Worm (Caenorhabditis elegans) whole organism, L1 larva: ENCODE data around the gene txbp-3.

Experiments
- C04F5.9 ChIP-seq: sonication (generic microtip); optimal IDR thresholded peaks from 2 replicates; lab custom pipeline; 2016; ENCODE audit warnings: missing genetic modification characterization, missing compliant biosample characterization
- C34B4.2 ChIP-seq: sonication (generic microtip); optimal IDR thresholded peaks from 2 replicates; lab custom pipeline; 2017; ENCODE audit warnings: mild to moderate bottlenecking, missing genetic modification characterization, missing compliant biosample characterization
- aha-1 ChIP-seq: fragments of 150-350 bp; optimal IDR thresholded peaks from 2 replicates; lab custom pipeline; 2014; ENCODE audit warnings: missing biosample characterization, missing genetic modification characterization
- ceh-88 ChIP-seq: fragments of 200-800 bp; sonication (Bioruptor generic); IDR thresholded peaks from 2 replicates; pipeline ENCODE4 v1.3.6; 2022; ENCODE audit warnings: missing genetic modification characterization, missing compliant biosample characterization
- ceh-90 ChIP-seq: sonication (generic microtip); optimal IDR thresholded peaks from 2 replicates; lab custom pipeline; 2016; ENCODE audit warnings: missing genetic modification characterization, missing compliant biosample characterization
- dpl-1 ChIP-seq, 3 experiments: fragments of 150-350 bp in 2 of 3; sonication (generic microtip) in 1 of 3; optimal IDR thresholded peaks; 2 replicates each; lab custom pipeline; 2014 to 2017; ENCODE audit warnings: missing biosample characterization in 3 of 3, missing genetic modification characterization in 3 of 3, missing genetic modification reagents in 3 of 3
- efl-1 ChIP-seq, 4 experiments: fragments of 150-350 bp; optimal IDR thresholded peaks in 3 of 4; peaks in 1 of 4; 1 replicate in 1 of 4; 2 replicates in 3 of 4; lab custom pipeline; 2014; ENCODE audit warnings: missing biosample characterization in 2 of 4, missing genetic modification characterization in 2 of 4, missing genetic modification reagents in 2 of 4
- efl-3 ChIP-seq: fragments of 200-800 bp; sonication (Bioruptor generic); optimal IDR thresholded peaks from 2 replicates; lab custom pipeline; 2018; ENCODE audit warnings: mild to moderate bottlenecking, missing genetic modification characterization, missing compliant biosample characterization
- egl-13 ChIP-seq: sonication (generic microtip); optimal IDR thresholded peaks from 2 replicates; lab custom pipeline; 2016; ENCODE audit warnings: missing genotype, missing genetic modification reagents, missing genetic modification characterization, missing compliant biosample characterization
- fkh-10 ChIP-seq: sonication (generic microtip); optimal IDR thresholded peaks from 2 replicates; lab custom pipeline; 2017; ENCODE audit warnings: missing biosample characterization, missing genetic modification reagents, missing genetic modification characterization
- fkh-8 ChIP-seq: sonication (generic microtip); optimal IDR thresholded peaks from 2 replicates; lab custom pipeline; 2016; ENCODE audit warnings: mild to moderate bottlenecking, missing genetic modification characterization, missing compliant biosample characterization
- fos-1 ChIP-seq: fragments of 150-350 bp; optimal IDR thresholded peaks from 2 replicates; lab custom pipeline; 2014; ENCODE audit warnings: missing biosample characterization, missing genetic modification characterization
- grh-1 ChIP-seq: fragments of 200-800 bp; sonication (Bioruptor generic); IDR thresholded peaks from 2 replicates; pipeline ENCODE4 v1.3.6; 2022; ENCODE audit warnings: missing genetic modification reagents, missing genetic modification characterization, missing compliant biosample characterization
- irx-1 ChIP-seq: sonication (generic microtip); optimal IDR thresholded peaks from 2 replicates; lab custom pipeline; 2016; ENCODE audit warnings: missing genetic modification characterization, missing compliant biosample characterization
- isw-1 ChIP-seq: fragments of 200-800 bp; sonication (Bioruptor generic); IDR thresholded peaks from 2 replicates; pipeline ENCODE4 v1.3.6; 2022; ENCODE audit warnings: missing genetic modification characterization, missing compliant biosample characterization
- jun-1 ChIP-seq: fragments of 150-350 bp; optimal IDR thresholded peaks from 2 replicates; lab custom pipeline; 2014; ENCODE audit warnings: missing biosample characterization, missing genetic modification reagents, missing genetic modification characterization
- lin-13 ChIP-seq: fragments of 150-350 bp; optimal IDR thresholded peaks from 2 replicates; lab custom pipeline; 2014; ENCODE audit warnings: missing biosample characterization, missing genetic modification reagents, missing genetic modification characterization
- lin-14 ChIP-seq: fragments of 200-800 bp; sonication (Bioruptor generic); optimal IDR thresholded peaks from 2 replicates; lab custom pipeline; 2018; ENCODE audit warnings: mild to moderate bottlenecking, missing genetic modification characterization, moderate library complexity, missing compliant biosample characterization
- lin-15B ChIP-seq: fragments of 150-350 bp; sonication (generic microtip); optimal IDR thresholded peaks from 3 replicates; lab custom pipeline; 2014; ENCODE audit warnings: missing biosample characterization, missing genetic modification characterization
- lin-35 ChIP-seq, 2 experiments: fragments of 150-350 bp; optimal IDR thresholded peaks; 2 replicates each; lab custom pipeline; 2014; ENCODE audit warnings: missing biosample characterization in 2 of 2, missing genetic modification characterization in 2 of 2, missing genetic modification reagents in 2 of 2
- lin-39 ChIP-seq: fragments of 150-350 bp; optimal IDR thresholded peaks from 2 replicates; lab custom pipeline; 2014; ENCODE audit warnings: missing biosample characterization, missing genetic modification reagents, missing genetic modification characterization
- lir-3 ChIP-seq: sonication (generic microtip); optimal IDR thresholded peaks from 2 replicates; lab custom pipeline; 2016; ENCODE audit warnings: mild to moderate bottlenecking, missing genetic modification characterization, moderate library complexity, missing compliant biosample characterization; ENCODE audit not compliant: poor library complexity
- lsy-2 ChIP-seq, 2 experiments: fragments of 150-350 bp; optimal IDR thresholded peaks; 2 replicates each; lab custom pipeline; 2014; ENCODE audit warnings: missing biosample characterization in 2 of 2, missing genetic modification characterization in 2 of 2
- mab-9 ChIP-seq: fragments of 200-800 bp; sonication (Bioruptor generic); IDR thresholded peaks from 2 replicates; pipeline ENCODE4 v1.3.6; 2022; ENCODE audit warnings: missing genetic modification reagents, missing genetic modification characterization, missing compliant biosample characterization
- mep-1 ChIP-seq: fragments of 150-350 bp; optimal IDR thresholded peaks from 2 replicates; lab custom pipeline; 2014; ENCODE audit warnings: missing biosample characterization, missing genetic modification characterization
- nhr-11 ChIP-seq: fragments of 150-350 bp; optimal IDR thresholded peaks from 2 replicates; lab custom pipeline; 2014; ENCODE audit warnings: missing biosample characterization, missing genetic modification characterization
- nhr-12 ChIP-seq: sonication (generic microtip); optimal IDR thresholded peaks from 2 replicates; lab custom pipeline; 2017; ENCODE audit warnings: missing biosample characterization, missing genetic modification characterization
- nhr-237 ChIP-seq: fragments of 150-350 bp; optimal IDR thresholded peaks from 2 replicates; lab custom pipeline; 2014; ENCODE audit warnings: missing biosample characterization, missing genetic modification characterization
- nhr-47 ChIP-seq: sonication (generic microtip); optimal IDR thresholded peaks from 2 replicates; lab custom pipeline; 2016; ENCODE audit warnings: mild to moderate bottlenecking, missing genetic modification characterization, moderate library complexity, missing compliant biosample characterization
- nhr-76 ChIP-seq: sonication (generic microtip); optimal IDR thresholded peaks from 2 replicates; lab custom pipeline; 2017; ENCODE audit warnings: missing biosample characterization, missing genetic modification characterization
- nhr-85 ChIP-seq: sonication (generic microtip); peaks from one replicate; lab custom pipeline; 2016; ENCODE audit warnings: missing genetic modification characterization, inconsistent platforms, missing compliant biosample characterization
- nhr-90 ChIP-seq: sonication (generic microtip); optimal IDR thresholded peaks from 2 replicates; lab custom pipeline; 2016; ENCODE audit warnings: mild to moderate bottlenecking, missing genetic modification characterization, missing compliant biosample characterization; ENCODE audit not compliant: poor library complexity
- pqm-1 ChIP-seq: sonication (generic microtip); optimal IDR thresholded peaks from 3 replicates; lab custom pipeline; 2017; ENCODE audit warnings: missing biosample characterization, missing genetic modification characterization
- rnt-1 ChIP-seq: sonication (generic microtip); optimal IDR thresholded peaks from 2 replicates; lab custom pipeline; 2016; ENCODE audit warnings: mild to moderate bottlenecking, missing genetic modification characterization, moderate library complexity, missing compliant biosample characterization
- sup-37 ChIP-seq: fragments of 200-800 bp; sonication (Bioruptor generic); optimal IDR thresholded peaks from 2 replicates; lab custom pipeline; 2018; ENCODE audit warnings: mild to moderate bottlenecking, missing genetic modification characterization, missing compliant biosample characterization
- swsn-7 ChIP-seq: sonication (generic microtip); optimal IDR thresholded peaks from 2 replicates; lab custom pipeline; 2016; ENCODE audit warnings: missing genetic modification characterization, missing compliant biosample characterization
- unc-62 ChIP-seq: fragments of 150-350 bp; optimal IDR thresholded peaks from 2 replicates; lab custom pipeline; 2014; ENCODE audit warnings: missing biosample characterization, missing genetic modification reagents, missing genetic modification characterization
- unc-86 ChIP-seq: sonication (generic microtip); optimal IDR thresholded peaks from 2 replicates; lab custom pipeline; 2016; ENCODE audit warnings: missing genetic modification characterization, missing compliant biosample characterization
- vab-15 ChIP-seq: sonication (generic microtip); optimal IDR thresholded peaks from 2 replicates; lab custom pipeline; 2017; ENCODE audit warnings: missing genotype, mild to moderate bottlenecking, missing genetic modification characterization, missing compliant biosample characterization
- zag-1 ChIP-seq: fragments of 150-350 bp; optimal IDR thresholded peaks from 2 replicates; lab custom pipeline; 2014; ENCODE audit warnings: missing biosample characterization, missing genetic modification characterization
- ztf-4 ChIP-seq: fragments of 150-350 bp; optimal IDR thresholded peaks from 2 replicates; lab custom pipeline; 2014; ENCODE audit warnings: missing biosample characterization, missing genetic modification characterization

The txbp-3 gene

DNA sequence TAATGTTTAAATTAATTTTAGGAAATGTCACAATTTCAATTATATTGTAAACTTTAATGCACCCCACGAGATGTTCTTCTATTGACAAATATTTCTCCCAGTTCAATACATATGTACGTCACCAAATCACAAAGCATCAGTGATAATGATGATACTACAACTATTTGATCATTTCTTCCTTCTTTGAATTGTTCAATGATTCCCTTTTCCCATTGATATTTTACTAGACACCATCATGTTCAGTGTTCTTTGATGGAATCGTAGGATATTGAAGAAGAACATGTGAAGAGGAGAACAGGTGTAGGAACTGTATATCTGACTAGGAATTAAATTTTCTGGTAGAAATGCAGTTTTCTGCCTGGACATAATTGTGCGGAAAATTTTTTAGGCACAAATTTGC lies 42.2 kb upstream of the txbp-3 start (continued):
- TF ChIP-seq lin-13 (GFP tag; lab: Kevin White, UChicago), result no peak
- TF ChIP-seq, all 84 proteins: peak for 9

- TF ChIP-seq nhr-76 (tag; lab: Kevin White, UChicago) (no peak), zag-1 (tag; lab: Kevin White, UChicago) (no peak), efl-3 (no peak), unc-86 (tag; lab: Kevin White, UChicago) (peak; percentile 15), fos-1 (tag; lab: Kevin White, UChicago) (no peak), aha-1 (tag; lab: Kevin White, UChicago) (no peak), nhr-90 (tag; lab: Kevin White, UChicago) (no peak), nhr-47 (tag; lab: Kevin White, UChicago) (no peak), nhr-237 (no peak), lin-15B (tag; lab: Kevin White, UChicago) (no peak), dpl-1 (GFP tag; optimal IDR thresholded peaks at IDR 0.05; lab: Kevin White, UChicago) (no peak), efl-1 (optimal IDR thresholded peaks at IDR 0.05; lab: Kevin White, UChicago) (no peak), efl-1 (GFP tag; optimal IDR thresholded peaks at IDR 0.05 in 1 of 2; lab: Kevin White, UChicago) (peak in 1 of 2 experiments; percentile 19), C34B4.2 (no peak), rnt-1 (tag; lab: Kevin White, UChicago) (no peak), lin-14 (GFP tag; lab: Kevin White, UChicago) (peak; percentile 11), swsn-7 (tag; lab: Kevin White, UChicago) (no peak), nhr-11 (tag; lab: Kevin White, UChicago) (no peak), fkh-8 (tag; lab: Kevin White, UChicago) (no peak), pqm-1 (no peak), irx-1 (tag; lab: Kevin White, UChicago) (no peak)
- TF ChIP-seq, all 84 proteins: peak for 3
Measured at ce11 chrIII:5085529-5085928, 38.3 kb upstream of the txbp-3 start, which contains the start of gene cah-1. cah-1 (minus strand) TSS chrIII:5085629.

DNA sequence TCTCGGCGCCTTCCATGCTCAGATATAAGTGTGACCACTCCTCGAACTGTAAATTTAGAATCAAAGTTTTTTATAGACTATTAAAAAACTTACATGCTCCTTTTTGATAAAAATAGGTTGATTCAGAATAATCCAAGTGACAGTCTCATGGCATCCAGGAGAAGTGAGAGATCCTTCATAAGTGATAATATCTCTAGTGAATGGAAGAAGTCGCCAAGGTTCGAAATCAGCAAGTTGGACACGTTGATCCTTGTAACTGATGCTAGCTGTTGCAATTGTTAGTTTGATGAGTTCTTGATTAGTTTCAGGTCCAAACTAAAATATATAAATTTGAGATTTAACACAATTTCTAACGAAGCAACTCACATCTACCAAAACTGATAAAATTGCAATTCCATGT lies 36.0 kb upstream of the txbp-3 start:
- no peak for TF ChIP-seq efl-3
- TF ChIP-seq fkh-10 (GFP tag; lab: Kevin White, UChicago), result no peak
- TF ChIP-seq egl-13 (tag; lab: Kevin White, UChicago), result no peak
- peak; percentile 44 for TF ChIP-seq nhr-85 (tag; lab: Kevin White, UChicago)
- TF ChIP-seq efl-1 (optimal IDR thresholded peaks at IDR 0.05; lab: Kevin White, UChicago), result no peak
- TF ChIP-seq efl-1 (GFP tag; optimal IDR thresholded peaks at IDR 0.05 in 1 of 2; lab: Kevin White, UChicago), result peak in 1 of 2 experiments; percentile 42
- TF ChIP-seq ceh-90 (tag; lab: Kevin White, UChicago), result no peak
- TF ChIP-seq lin-35 (GFP tag; optimal IDR thresholded peaks at IDR 0.05; lab: Kevin White, UChicago), result no peak
- TF ChIP-seq vab-15, result no peak

- no peak for TF ChIP-seq sup-37 (GFP tag; lab: Kevin White, UChicago)
Measured at ce11 chrIII:5081573-5081823, 34.2 kb upstream of the txbp-3 start, which contains the start of gene cox-6A. cox-6A (plus strand) TSS chrIII:5081724.

ce11 chrIII:5080700-5081572 lies 33.7 kb upstream of the txbp-3 start:
- peak; percentile 68 for TF ChIP-seq lin-39 (tag; lab: Kevin White, UChicago)
- TF ChIP-seq C04F5.9, result peak; percentile 58
- TF ChIP-seq lir-3, result peak; percentile 72
- TF ChIP-seq aha-1 (tag; lab: Kevin White, UChicago), result peak; percentile 41
- TF ChIP-seq nhr-12 (tag; lab: Kevin White, UChicago), result no peak
- peak; percentile 57 for TF ChIP-seq lin-13 (GFP tag; lab: Kevin White, UChicago)
- TF ChIP-seq lsy-2 (tag; optimal IDR thresholded peaks at IDR 0.05; lab: Kevin White, UChicago), result peak; percentile 50 to 74
- TF ChIP-seq unc-62 (GFP tag; lab: Kevin White, UChicago), result no peak
- peak; percentile 15 for TF ChIP-seq C34B4.2
- peak; percentile 37 for TF ChIP-seq lin-15B (tag; lab: Kevin White, UChicago)
- TF ChIP-seq jun-1 (tag; lab: Kevin White, UChicago), result peak; percentile 63
- peak; percentile 79 for TF ChIP-seq fkh-8 (tag; lab: Kevin White, UChicago)
- peak; percentile 64 for TF ChIP-seq fos-1 (tag; lab: Kevin White, UChicago)
- TF ChIP-seq grh-1 (GFP tag; lab: Robert Waterston, UW), result peak; percentile 82
- no peak for TF ChIP-seq zag-1 (tag; lab: Kevin White, UChicago)
- peak; percentile 65 for TF ChIP-seq isw-1 (GFP tag; lab: Robert Waterston, UW)
- peak; percentile 89 for TF ChIP-seq unc-86 (tag; lab: Kevin White, UChicago)
- peak; percentile 84 for TF ChIP-seq ztf-4 (tag; lab: Kevin White, UChicago)
- TF ChIP-seq mab-9 (GFP tag; lab: Robert Waterston, UW), result peak; percentile 78
- peak; percentile 43 to 67 (median 49) for TF ChIP-seq dpl-1 (GFP tag; optimal IDR thresholded peaks at IDR 0.05; lab: Kevin White, UChicago)
- TF ChIP-seq efl-3, result peak; percentile 64
- TF ChIP-seq vab-15, result no peak
- TF ChIP-seq ceh-88 (GFP tag; lab: Robert Waterston, UW), result peak; percentile 82
- peak; percentile 97 for TF ChIP-seq nhr-85 (tag; lab: Kevin White, UChicago)
- peak; percentile 67 for TF ChIP-seq mep-1
